Worm (Caenorhabditis elegans) whole organism, young adult: ENCODE data around the gene Y56A3A.22.

ENCODE experiments used
- B0019.2 ChIP-seq: fragments of 200-800 bp; sonication (Bioruptor generic); conservative IDR thresholded peaks from 2 replicates; pipeline ENCODE4 v1.3.6; 2022; ENCODE audit warnings: missing genetic modification reagents, missing genetic modification characterization, missing compliant biosample characterization
- D2030.7 ChIP-seq: fragments of 200-800 bp; sonication (Bioruptor generic); IDR thresholded peaks from 2 replicates; pipeline ENCODE4 v1.3.6; 2022; ENCODE audit warnings: missing genetic modification reagents, missing genetic modification characterization, missing compliant biosample characterization
- F22D6.2 ChIP-seq: sonication (generic microtip); optimal IDR thresholded peaks from 2 replicates; lab custom pipeline; 2016; ENCODE audit warnings: mild to moderate bottlenecking, missing genetic modification characterization, missing compliant biosample characterization
- F33H1.4 ChIP-seq: fragments of 200-800 bp; sonication (Bioruptor generic); IDR thresholded peaks from 2 replicates; pipeline ENCODE4 v1.3.6; 2022; ENCODE audit warnings: missing genetic modification reagents, missing genetic modification characterization, missing compliant biosample characterization
- F39B2.1 ChIP-seq: fragments of 200-800 bp; sonication (Bioruptor generic); IDR thresholded peaks from 2 replicates; pipeline ENCODE4 v1.3.6; 2022; ENCODE audit warnings: missing genetic modification reagents, missing genetic modification characterization, missing compliant biosample characterization
- F49E8.2 ChIP-seq: sonication (generic microtip); optimal IDR thresholded peaks from 3 replicates; lab custom pipeline; 2017; ENCODE audit warnings: missing genetic modification characterization, mild to moderate bottlenecking, missing compliant biosample characterization, antibody characterized with exemption, moderate library complexity; ENCODE audit not compliant: insufficient read depth
- F52B5.7 ChIP-seq: sonication (generic microtip); optimal IDR thresholded peaks from 2 replicates; lab custom pipeline; 2016; ENCODE audit warnings: mild to moderate bottlenecking, missing genetic modification characterization, missing compliant biosample characterization
- T07F8.4 ChIP-seq: sonication (generic microtip); optimal IDR thresholded peaks from 2 replicates; lab custom pipeline; 2016; ENCODE audit warnings: mild to moderate bottlenecking, missing genetic modification characterization, moderate library complexity, missing compliant biosample characterization
- Y95B8A.8 ChIP-seq: fragments of 200-800 bp; sonication (Bioruptor generic); IDR thresholded peaks from 2 replicates; pipeline ENCODE4 v1.3.6; 2022; ENCODE audit warnings: missing genetic modification reagents, missing genetic modification characterization, missing compliant biosample characterization
- akir-1 ChIP-seq: fragments of 200-800 bp; sonication (Bioruptor generic); optimal IDR thresholded peaks from 2 replicates; lab custom pipeline; 2018; ENCODE audit warnings: mild to moderate bottlenecking, missing genetic modification characterization, moderate library complexity, missing compliant biosample characterization
- aptf-2 ChIP-seq: fragments of 200-800 bp; sonication (Bioruptor generic); conservative IDR thresholded peaks from 2 replicates; pipeline ENCODE4 v1.3.6; 2022; ENCODE audit warnings: missing genetic modification reagents, missing genetic modification characterization, missing compliant biosample characterization
- aptf-3 ChIP-seq: fragments of 200-800 bp; sonication (Bioruptor generic); IDR thresholded peaks from 2 replicates; pipeline ENCODE4 v1.3.6; 2022; ENCODE audit warnings: missing genetic modification characterization, missing compliant biosample characterization
- atf-7 ChIP-seq: sonication (generic microtip); optimal IDR thresholded peaks from 2 replicates; lab custom pipeline; 2017; ENCODE audit warnings: mild to moderate bottlenecking, missing genetic modification characterization, missing compliant biosample characterization
- athp-1 ChIP-seq: sonication (generic microtip); optimal IDR thresholded peaks from 2 replicates; lab custom pipeline; 2017; ENCODE audit warnings: mild to moderate bottlenecking, missing genetic modification characterization, missing compliant biosample characterization
- attf-5 ChIP-seq: fragments of 200-800 bp; sonication (Bioruptor generic); optimal IDR thresholded peaks from 2 replicates; lab custom pipeline; 2018; ENCODE audit warnings: mild to moderate bottlenecking, missing genetic modification characterization, missing compliant biosample characterization
- attf-6 ChIP-seq: fragments of 200-800 bp; sonication (Bioruptor generic); IDR thresholded peaks from 2 replicates; pipeline ENCODE4 v1.3.6; 2022; ENCODE audit warnings: missing genetic modification reagents, missing genetic modification characterization, missing compliant biosample characterization
- bed-2 ChIP-seq: fragments of 200-800 bp; sonication (Bioruptor generic); IDR thresholded peaks from 2 replicates; pipeline ENCODE4 v1.3.6; 2022; ENCODE audit warnings: missing genetic modification reagents, missing genetic modification characterization, missing compliant biosample characterization
- ceh-100 ChIP-seq: fragments of 200-800 bp; sonication (Bioruptor generic); IDR thresholded peaks from 2 replicates; pipeline ENCODE4 v1.3.6; 2022; ENCODE audit warnings: missing genetic modification reagents, missing genetic modification characterization, missing compliant biosample characterization
- ceh-79 ChIP-seq: sonication (generic microtip); optimal IDR thresholded peaks from 2 replicates; lab custom pipeline; 2017; ENCODE audit warnings: mild to moderate bottlenecking, missing genetic modification characterization, missing compliant biosample characterization
- dox-1 ChIP-seq: fragments of 200-800 bp; sonication (Bioruptor generic); IDR thresholded peaks from 2 replicates; pipeline ENCODE4 v1.3.6; 2022; ENCODE audit warnings: missing genetic modification reagents, missing genetic modification characterization, missing compliant biosample characterization
- dpff-1 ChIP-seq: sonication (generic microtip); optimal IDR thresholded peaks from 2 replicates; lab custom pipeline; 2017; ENCODE audit warnings: mild to moderate bottlenecking, missing genetic modification characterization, missing compliant biosample characterization
- efl-1 ChIP-seq: fragments of 150-350 bp; optimal IDR thresholded peaks from 2 replicates; lab custom pipeline; 2014; ENCODE audit warnings: missing biosample characterization, missing genetic modification reagents, missing genetic modification characterization
- egl-18 ChIP-seq: fragments of 200-800 bp; sonication (Bioruptor generic); IDR thresholded peaks from 2 replicates; pipeline ENCODE4 v1.3.6; 2022; ENCODE audit warnings: missing genetic modification reagents, missing genetic modification characterization, missing compliant biosample characterization
- egrh-3 ChIP-seq: fragments of 200-800 bp; sonication (Bioruptor generic); IDR thresholded peaks from 2 replicates; pipeline ENCODE4 v1.3.6; 2022; ENCODE audit warnings: missing genetic modification reagents, missing genetic modification characterization, missing compliant biosample characterization
- him-1 ChIP-seq: sonication (generic microtip); optimal IDR thresholded peaks from 2 replicates; lab custom pipeline; 2016; ENCODE audit warnings: missing genotype, missing genetic modification reagents, missing genetic modification characterization, missing compliant biosample characterization
- hlh-26 ChIP-seq: fragments of 200-800 bp; sonication (Bioruptor generic); conservative IDR thresholded peaks from 2 replicates; pipeline ENCODE4 v1.3.6; 2022; ENCODE audit warnings: missing genetic modification reagents, missing genetic modification characterization, missing compliant biosample characterization
- hmg-1.2 ChIP-seq: fragments of 200-800 bp; sonication (Bioruptor generic); IDR thresholded peaks from 2 replicates; pipeline ENCODE4 v1.3.6; 2022; ENCODE audit warnings: missing genetic modification reagents, missing genetic modification characterization, missing compliant biosample characterization
- let-607 ChIP-seq, 2 experiments: fragments of 200-800 bp in 1 of 2; sonication (Bioruptor generic) in 1 of 2; sonication (generic microtip) in 1 of 2; optimal IDR thresholded peaks; 2 replicates each; lab custom pipeline; 2016 to 2018; ENCODE audit warnings: mild to moderate bottlenecking in 2 of 2, missing compliant biosample characterization in 2 of 2, missing genetic modification characterization in 2 of 2, moderate library complexity in 2 of 2, missing genotype in 1 of 2
- lin-26 ChIP-seq: fragments of 200-800 bp; sonication (Bioruptor generic); IDR thresholded peaks from 2 replicates; pipeline ENCODE4 v1.3.6; 2022; ENCODE audit warnings: missing genetic modification reagents, missing genetic modification characterization, missing compliant biosample characterization
- lin-35 ChIP-seq, 3 experiments: fragments of 150-350 bp in 2 of 3; sonication (generic microtip) in 1 of 3; optimal IDR thresholded peaks; 2 replicates each; lab custom pipeline; 2014 to 2018; ENCODE audit warnings: missing biosample characterization in 3 of 3, missing genetic modification characterization in 3 of 3, missing genetic modification reagents in 3 of 3
- lin-40 ChIP-seq: sonication (generic microtip); optimal IDR thresholded peaks from 2 replicates; lab custom pipeline; 2016; ENCODE audit warnings: missing genetic modification characterization, mild to moderate bottlenecking, missing compliant biosample characterization, missing genotype, missing genetic modification reagents
- lin-54 ChIP-seq: fragments of 200-800 bp; sonication (Bioruptor generic); optimal IDR thresholded peaks from 2 replicates; lab custom pipeline; 2018; ENCODE audit warnings: mild to moderate bottlenecking, missing genetic modification characterization, missing compliant biosample characterization
- lsl-1 ChIP-seq: fragments of 200-800 bp; sonication (Bioruptor generic); optimal IDR thresholded peaks from 2 replicates; lab custom pipeline; 2018; ENCODE audit warnings: mild to moderate bottlenecking, missing genetic modification characterization, moderate library complexity, missing compliant biosample characterization
- madf-8 ChIP-seq: fragments of 200-800 bp; sonication (Bioruptor generic); conservative IDR thresholded peaks from 2 replicates; pipeline ENCODE4 v1.3.6; 2022; ENCODE audit warnings: missing genetic modification reagents, missing genetic modification characterization, missing compliant biosample characterization
- nfya-2 ChIP-seq: fragments of 200-800 bp; sonication (Bioruptor generic); IDR thresholded peaks from 2 replicates; pipeline ENCODE4 v1.3.6; 2022; ENCODE audit warnings: missing genetic modification reagents, missing genetic modification characterization, missing compliant biosample characterization
- nhr-120 ChIP-seq: fragments of 200-800 bp; sonication (Bioruptor generic); IDR thresholded peaks from 2 replicates; pipeline ENCODE4 v1.3.6; 2022; ENCODE audit warnings: missing genetic modification characterization, missing compliant biosample characterization
- nhr-80 ChIP-seq: sonication (generic microtip); optimal IDR thresholded peaks from 2 replicates; lab custom pipeline; 2016; ENCODE audit warnings: missing genetic modification characterization, missing compliant biosample characterization
- sdz-38 ChIP-seq: sonication (generic microtip); optimal IDR thresholded peaks from 2 replicates; lab custom pipeline; 2016; ENCODE audit warnings: missing genotype, missing genetic modification characterization, missing compliant biosample characterization
- snpc-1.1 ChIP-seq: sonication (generic microtip); optimal IDR thresholded peaks from 2 replicates; lab custom pipeline; 2017; ENCODE audit warnings: missing genetic modification characterization, mild to moderate bottlenecking, missing compliant biosample characterization, antibody characterized with exemption, moderate library complexity, missing genotype, missing genetic modification reagents; ENCODE audit not compliant: insufficient read depth
- snpc-1.3 ChIP-seq: sonication (generic microtip); optimal IDR thresholded peaks from 2 replicates; lab custom pipeline; 2017; ENCODE audit warnings: missing genetic modification characterization, mild to moderate bottlenecking, missing compliant biosample characterization, antibody characterized with exemption, moderate library complexity, missing genotype, missing genetic modification reagents; ENCODE audit not compliant: insufficient read depth
- tbp1 ChIP-seq: fragments of 200-800 bp; sonication (Bioruptor generic); optimal IDR thresholded peaks from 2 replicates; lab custom pipeline; 2018; ENCODE audit warnings: mild to moderate bottlenecking, missing genetic modification characterization, missing compliant biosample characterization
- xnd-1 ChIP-seq: sonication (generic microtip); optimal IDR thresholded peaks from 2 replicates; lab custom pipeline; 2016; ENCODE audit warnings: missing genotype, missing genetic modification reagents, missing genetic modification characterization, missing compliant biosample characterization
- zim-3 ChIP-seq: sonication (generic microtip); optimal IDR thresholded peaks from 2 replicates; lab custom pipeline; 2017; ENCODE audit warnings: mild to moderate bottlenecking, missing genetic modification characterization, moderate library complexity, missing compliant biosample characterization
- ztf-22 ChIP-seq: fragments of 200-800 bp; sonication (Bioruptor generic); optimal IDR thresholded peaks from 2 replicates; lab custom pipeline; 2018; ENCODE audit warnings: mild to moderate bottlenecking, missing genetic modification characterization, moderate library complexity, missing compliant biosample characterization
- ztf-25 ChIP-seq: fragments of 200-800 bp; sonication (Bioruptor generic); IDR thresholded peaks from 2 replicates; pipeline ENCODE4 v1.3.6; 2022; ENCODE audit warnings: missing genetic modification reagents, missing genetic modification characterization, missing compliant biosample characterization
- ztf-28 ChIP-seq: fragments of 200-800 bp; sonication (Bioruptor generic); IDR thresholded peaks from 2 replicates; pipeline ENCODE4 v1.3.6; 2022; ENCODE audit warnings: missing genetic modification reagents, missing genetic modification characterization, missing compliant biosample characterization
- ztf-3 ChIP-seq: fragments of 200-800 bp; sonication (Bioruptor generic); optimal IDR thresholded peaks from 2 replicates; lab custom pipeline; 2018; ENCODE audit warnings: mild to moderate bottlenecking, missing genetic modification characterization, missing compliant biosample characterization
- ztf-6 ChIP-seq: fragments of 200-800 bp; sonication (Bioruptor generic); IDR thresholded peaks from 2 replicates; pipeline ENCODE4 v1.3.6; 2022; ENCODE audit warnings: missing genetic modification reagents, missing genetic modification characterization, missing compliant biosample characterization

Gene Y56A3A.22

ce11 chrIII:11920187-11920785, 1.2 kb upstream of the Y56A3A.22 start, which contains the start of the genes ccf-1 and trap-4 (continued):
- no peak for TF ChIP-seq efl-1 (GFP tag; lab: Kevin White, UChicago)
- no peak for TF ChIP-seq F39B2.1 (GFP tag; lab: Robert Waterston, UW)
- TF ChIP-seq nhr-80 (tag; lab: Kevin White, UChicago): peak; percentile 13
- TF ChIP-seq D2030.7 (GFP tag; lab: Robert Waterston, UW): no peak
- no peak for TF ChIP-seq egl-18 (GFP tag; lab: Robert Waterston, UW)
- TF ChIP-seq F33H1.4: peak; percentile 85
- peak in 1 of 3 experiments; percentile 28 for TF ChIP-seq lin-35 (GFP tag; optimal IDR thresholded peaks at IDR 0.05; lab: Kevin White, UChicago)
- TF ChIP-seq attf-6 (GFP tag; lab: Robert Waterston, UW): no peak
- no peak for TF ChIP-seq aptf-2 (GFP tag; lab: Robert Waterston, UW)
- TF ChIP-seq lin-40 (tag; lab: Kevin White, UChicago): peak; percentile 26
- TF ChIP-seq lin-26 (GFP tag; lab: Robert Waterston, UW): no peak
- TF ChIP-seq hlh-26 (GFP tag; lab: Robert Waterston, UW): no peak
- no peak for TF ChIP-seq ceh-100 (GFP tag; lab: Robert Waterston, UW)
- no peak for TF ChIP-seq aptf-3
- no peak for TF ChIP-seq F49E8.2 (tag; lab: Kevin White, UChicago)
- no peak for TF ChIP-seq snpc-1.3 (tag; lab: Kevin White, UChicago)
- TF ChIP-seq F52B5.7 (tag; lab: Kevin White, UChicago): no peak
- TF ChIP-seq Y95B8A.8 (GFP tag; lab: Robert Waterston, UW): no peak
- TF ChIP-seq ceh-79: no peak
- TF ChIP-seq sdz-38: no peak
- TF ChIP-seq lin-54 (GFP tag; lab: Kevin White, UChicago): no peak
- no peak for TF ChIP-seq ztf-6 (GFP tag; lab: Robert Waterston, UW)
- TF ChIP-seq ztf-25 (GFP tag; lab: Robert Waterston, UW): no peak
- TF ChIP-seq madf-8 (GFP tag; lab: Robert Waterston, UW): no peak
- no peak for TF ChIP-seq nhr-120
- no peak for TF ChIP-seq snpc-1.1
- TF ChIP-seq him-1 (tag; lab: Kevin White, UChicago): no peak
- TF ChIP-seq B0019.2 (GFP tag; lab: Robert Waterston, UW): no peak
- TF ChIP-seq tbp1 (GFP tag; lab: Kevin White, UChicago): no peak
- no peak for TF ChIP-seq egrh-3 (GFP tag; lab: Robert Waterston, UW)
- no peak for TF ChIP-seq athp-1 (tag; lab: Kevin White, UChicago)
- no peak for TF ChIP-seq attf-5 (GFP tag; lab: Kevin White, UChicago)
- TF ChIP-seq dpff-1 (tag; lab: Kevin White, UChicago): no peak
- TF ChIP-seq nfya-2 (GFP tag; lab: Robert Waterston, UW): no peak
- no peak for TF ChIP-seq akir-1 (GFP tag; lab: Kevin White, UChicago)
- TF ChIP-seq ztf-28 (GFP tag; lab: Robert Waterston, UW): no peak
- TF ChIP-seq T07F8.4: no peak
- TF ChIP-seq ztf-22 (GFP tag; lab: Kevin White, UChicago): no peak
- TF ChIP-seq zim-3 (tag; lab: Kevin White, UChicago): no peak
- no peak for TF ChIP-seq hmg-1.2 (GFP tag; lab: Robert Waterston, UW)
- peak; percentile 19 for TF ChIP-seq lsl-1 (GFP tag; lab: Kevin White, UChicago)
- no peak for TF ChIP-seq atf-7 (tag; lab: Kevin White, UChicago)
- no peak for TF ChIP-seq bed-2 (GFP tag; lab: Robert Waterston, UW)
- peak; percentile 99 for TF ChIP-seq let-607 (tag; optimal IDR thresholded peaks at IDR 0.05; lab: Kevin White, UChicago)
- no peak for TF ChIP-seq F22D6.2 (tag; lab: Kevin White, UChicago)
- TF ChIP-seq xnd-1 (tag; lab: Kevin White, UChicago): no peak
- TF ChIP-seq dox-1: peak; percentile 48; the same call in 1 of the 2 replicates
- no peak for TF ChIP-seq ztf-3 (GFP tag; lab: Kevin White, UChicago)
